Fruit fly (Drosophila melanogaster) whole organism, prepupa: ENCODE data around the gene CG13896.

Experiments
- Blimp-1 ChIP-seq: fragments of 200-800 bp; sonication (Bioruptor generic); optimal IDR thresholded peaks from 3 replicates; lab custom pipeline; 2017; ENCODE audit warnings: missing biosample characterization, missing genetic modification characterization, mild to moderate bottlenecking, moderate library complexity, missing genetic modification reagents
- CG10631 ChIP-seq: fragments of 200-800 bp; sonication (Bioruptor generic); optimal IDR thresholded peaks from 2 replicates; lab custom pipeline; 2016; ENCODE audit warnings: missing biosample characterization, missing genetic modification characterization
- CG11294 ChIP-seq: fragments of 200-800 bp; sonication (Bioruptor generic); IDR thresholded peaks from 2 replicates; pipeline ENCODE4 v1.3.6; 2022; ENCODE audit warnings: missing biosample characterization, missing genetic modification characterization
- CG11762 ChIP-seq: fragments of 200-800 bp; sonication (Bioruptor generic); optimal IDR thresholded peaks from 3 replicates; lab custom pipeline; 2016; ENCODE audit warnings: missing biosample characterization, missing genetic modification characterization; ENCODE audit not compliant: insufficient read depth
- CG11902 ChIP-seq: fragments of 200-800 bp; sonication (Bioruptor generic); optimal IDR thresholded peaks from 3 replicates; lab custom pipeline; 2016; ENCODE audit warnings: missing biosample characterization, missing genetic modification characterization
- CG16779 ChIP-seq: fragments of 200-800 bp; sonication (Bioruptor generic); optimal IDR thresholded peaks from 3 replicates; lab custom pipeline; 2017; ENCODE audit warnings: missing biosample characterization, mild to moderate bottlenecking, missing genetic modification characterization
- CG3032 ChIP-seq: fragments of 200-800 bp; optimal IDR thresholded peaks from 2 replicates; lab custom pipeline; 2019; ENCODE audit warnings: missing biosample characterization, mild to moderate bottlenecking, missing genetic modification characterization, moderate library complexity
- CG31627 ChIP-seq: fragments of 200-800 bp; sonication (Bioruptor generic); optimal IDR thresholded peaks from 3 replicates; lab custom pipeline; 2016; ENCODE audit warnings: missing biosample characterization, missing genetic modification characterization
- CG34406 ChIP-seq: fragments of 200-800 bp; sonication (Bioruptor generic); optimal IDR thresholded peaks from 3 replicates; lab custom pipeline; 2016; ENCODE audit warnings: missing biosample characterization, missing genetic modification characterization
- CG3919 ChIP-seq: fragments of 200-800 bp; sonication (Bioruptor generic); optimal IDR thresholded peaks from 3 replicates; lab custom pipeline; 2016; ENCODE audit warnings: missing biosample characterization, missing genetic modification characterization
- CG4318 ChIP-seq: fragments of 200-800 bp; sonication (Bioruptor generic); optimal IDR thresholded peaks from 3 replicates; lab custom pipeline; 2017; ENCODE audit warnings: missing biosample characterization, mild to moderate bottlenecking, missing genetic modification characterization
- CG6276 ChIP-seq: fragments of 200-800 bp; sonication (Bioruptor generic); optimal IDR thresholded peaks from 2 replicates; lab custom pipeline; 2017; ENCODE audit warnings: missing biosample characterization, mild to moderate bottlenecking, missing genetic modification characterization
- CG6792 ChIP-seq: fragments of 200-800 bp; sonication (Bioruptor generic); optimal IDR thresholded peaks from 3 replicates; lab custom pipeline; 2016; ENCODE audit warnings: missing biosample characterization, missing genetic modification characterization
- CG6854 ChIP-seq: fragments of 200-800 bp; sonication (Bioruptor generic); optimal IDR thresholded peaks from 2 replicates; lab custom pipeline; 2017; ENCODE audit warnings: missing biosample characterization, mild to moderate bottlenecking, missing genetic modification characterization
- CG8319 ChIP-seq: fragments of 200-800 bp; sonication (Bioruptor generic); optimal IDR thresholded peaks from 3 replicates; lab custom pipeline; 2016; ENCODE audit warnings: missing biosample characterization, missing genetic modification characterization
- CG8632 ChIP-seq: fragments of 200-800 bp; sonication (Bioruptor generic); optimal IDR thresholded peaks from 3 replicates; lab custom pipeline; 2016; ENCODE audit warnings: missing biosample characterization, missing genetic modification characterization
- CG9139 ChIP-seq: fragments of 200-800 bp; sonication (Bioruptor generic); optimal IDR thresholded peaks from 3 replicates; lab custom pipeline; 2017; ENCODE audit warnings: missing biosample characterization, mild to moderate bottlenecking, missing genetic modification characterization
- Eip75B ChIP-seq: fragments of 200-800 bp; sonication (Bioruptor generic); optimal IDR thresholded peaks from 3 replicates; lab custom pipeline; 2016; ENCODE audit warnings: missing biosample characterization, missing genetic modification characterization
- Eip78C ChIP-seq: fragments of 200-800 bp; sonication (Bioruptor generic); peaks from one replicate; lab custom pipeline; 2016; ENCODE audit warnings: missing biosample characterization, missing genetic modification characterization
- Eip93F ChIP-seq: fragments of 200-800 bp; sonication (Bioruptor generic); optimal IDR thresholded peaks from 2 replicates; lab custom pipeline; 2016; ENCODE audit warnings: missing biosample characterization, mild to moderate bottlenecking, missing genetic modification characterization
- Ets21C ChIP-seq: fragments of 200-800 bp; sonication (Bioruptor generic); optimal IDR thresholded peaks from 3 replicates; lab custom pipeline; 2016; ENCODE audit warnings: missing biosample characterization, missing genetic modification characterization
- Gug ChIP-seq: fragments of 200-800 bp; sonication (Bioruptor generic); IDR thresholded peaks from 2 replicates; pipeline ENCODE4 v1.3.6; 2022; ENCODE audit warnings: missing biosample characterization, missing genetic modification characterization
- Hr39 ChIP-seq: fragments of 200-800 bp; sonication (Bioruptor generic); optimal IDR thresholded peaks from 2 replicates; lab custom pipeline; 2016; ENCODE audit warnings: missing biosample characterization, missing genetic modification characterization
- Lpt ChIP-seq: fragments of 200-800 bp; sonication (Bioruptor generic); optimal IDR thresholded peaks from 3 replicates; lab custom pipeline; 2016; ENCODE audit warnings: missing biosample characterization, missing genetic modification characterization
- Met ChIP-seq: fragments of 200-800 bp; sonication (Bioruptor generic); optimal IDR thresholded peaks from 3 replicates; lab custom pipeline; 2016; ENCODE audit warnings: missing biosample characterization, missing genetic modification characterization
- OdsH ChIP-seq: fragments of 200-800 bp; sonication (Bioruptor generic); optimal IDR thresholded peaks from 3 replicates; lab custom pipeline; 2016; ENCODE audit warnings: missing biosample characterization, missing genetic modification characterization
- Smox ChIP-seq: fragments of 200-800 bp; sonication (Bioruptor generic); optimal IDR thresholded peaks from 3 replicates; lab custom pipeline; 2016; ENCODE audit warnings: missing biosample characterization, missing genetic modification characterization
- Sox102F ChIP-seq: fragments of 200-800 bp; sonication (Bioruptor generic); optimal IDR thresholded peaks from 2 replicates; lab custom pipeline; 2016; ENCODE audit warnings: missing biosample characterization, mild to moderate bottlenecking, missing genetic modification characterization
- Sox14 ChIP-seq: fragments of 200-800 bp; sonication (Bioruptor generic); optimal IDR thresholded peaks from 3 replicates; lab custom pipeline; 2016; ENCODE audit warnings: missing biosample characterization, missing genetic modification characterization
- acj6 ChIP-seq: fragments of 200-800 bp; sonication (Bioruptor generic); optimal IDR thresholded peaks from 3 replicates; lab custom pipeline; 2016; ENCODE audit warnings: missing biosample characterization, missing genetic modification characterization
- cyc ChIP-seq: fragments of 200-800 bp; sonication (Bioruptor generic); optimal IDR thresholded peaks from 3 replicates; lab custom pipeline; 2016; ENCODE audit warnings: missing biosample characterization, missing genetic modification characterization
- dsx ChIP-seq: fragments of 200-800 bp; optimal IDR thresholded peaks from 3 replicates; lab custom pipeline; 2019; ENCODE audit warnings: missing biosample characterization, mild to moderate bottlenecking, missing genetic modification characterization, moderate library complexity; ENCODE audit not compliant: poor library complexity, severe bottlenecking
- eg ChIP-seq: fragments of 200-800 bp; sonication (Bioruptor generic); IDR thresholded peaks from 3 replicates; pipeline ENCODE4 v1.3.6; 2022; ENCODE audit warnings: missing biosample characterization, missing genetic modification characterization
- esn ChIP-seq: fragments of 200-800 bp; sonication (Bioruptor generic); optimal IDR thresholded peaks from 2 replicates; lab custom pipeline; 2016; ENCODE audit warnings: missing biosample characterization, mild to moderate bottlenecking, missing genetic modification characterization, moderate library complexity
- fd85E ChIP-seq: fragments of 200-800 bp; sonication (Bioruptor generic); optimal IDR thresholded peaks from 3 replicates; lab custom pipeline; 2016; ENCODE audit warnings: missing biosample characterization, missing genetic modification characterization
- lz ChIP-seq: fragments of 200-800 bp; sonication (Bioruptor generic); optimal IDR thresholded peaks from 3 replicates; lab custom pipeline; 2016; ENCODE audit warnings: missing biosample characterization, missing genetic modification characterization
- net ChIP-seq: fragments of 200-800 bp; sonication (Bioruptor generic); optimal IDR thresholded peaks from 3 replicates; lab custom pipeline; 2016; ENCODE audit warnings: missing biosample characterization, missing genetic modification characterization
- pdm3 ChIP-seq: fragments of 200-800 bp; sonication (Bioruptor generic); optimal IDR thresholded peaks from 3 replicates; lab custom pipeline; 2016; ENCODE audit warnings: missing biosample characterization, missing genetic modification characterization
- salr ChIP-seq, 2 experiments: fragments of 200-800 bp; sonication (Bioruptor generic); optimal IDR thresholded peaks; 3 replicates each; lab custom pipeline; 2016 to 2018; ENCODE audit warnings: missing biosample characterization in 2 of 2, missing genetic modification characterization in 2 of 2, mild to moderate bottlenecking in 1 of 2
- spab ChIP-seq: fragments of 200-800 bp; sonication (Bioruptor generic); optimal IDR thresholded peaks from 2 replicates; lab custom pipeline; 2017; ENCODE audit warnings: missing biosample characterization, mild to moderate bottlenecking, missing genetic modification characterization, missing genetic modification reagents
- ss ChIP-seq, 2 experiments: fragments of 200-800 bp; sonication (Bioruptor generic); optimal IDR thresholded peaks; 2 replicates in 1 of 2; 3 replicates in 1 of 2; lab custom pipeline; 2017 to 2018; ENCODE audit warnings: mild to moderate bottlenecking in 2 of 2, missing biosample characterization in 2 of 2, missing genetic modification characterization in 2 of 2, moderate library complexity in 1 of 2
- svp ChIP-seq: fragments of 200-800 bp; sonication (Bioruptor generic); peaks from one replicate; lab custom pipeline; 2016; ENCODE audit warnings: missing biosample characterization, missing genetic modification characterization
- topi ChIP-seq: fragments of 200-800 bp; sonication (Bioruptor generic); optimal IDR thresholded peaks from 3 replicates; lab custom pipeline; 2016; ENCODE audit warnings: missing biosample characterization, missing genetic modification characterization
- vri ChIP-seq: fragments of 200-800 bp; sonication (Bioruptor generic); optimal IDR thresholded peaks from 3 replicates; lab custom pipeline; 2016; ENCODE audit warnings: missing biosample characterization, mild to moderate bottlenecking, missing genetic modification characterization

The CG13896 gene

dm6 chr3L:731469-731868, 19.8 kb upstream of the CG13896 start (continued):
- peak; percentile 16 for TF ChIP-seq spab (GFP tag; lab: Kevin White, UChicago)
- no peak for TF ChIP-seq Eip93F (GFP tag; lab: Kevin White, UChicago)
- no peak for TF ChIP-seq CG16779
- TF ChIP-seq, all 60 proteins: peak for 13

dm6 chr3L:729345-729744, 17.7 kb upstream of the CG13896 start:
- TF ChIP-seq Lpt (GFP tag; lab: Kevin White, UChicago): no peak
- peak; percentile 15 for TF ChIP-seq CG11902
- no peak for TF ChIP-seq CG16779
- TF ChIP-seq CG3919 (GFP tag; lab: Kevin White, UChicago): peak; percentile 57
- TF ChIP-seq svp: peak; percentile 86
- TF ChIP-seq eg (GFP tag; lab: Robert Waterston, UW): no peak
- no peak for TF ChIP-seq CG8319
- TF ChIP-seq Ets21C: peak; percentile 39
- TF ChIP-seq Sox102F (GFP tag; lab: Kevin White, UChicago): peak; percentile 62
- TF ChIP-seq dsx (GFP tag; lab: Kevin White, UChicago): no peak
- peak; percentile 53 for TF ChIP-seq Hr39 (GFP tag; lab: Kevin White, UChicago)
- peak; percentile 49 for TF ChIP-seq topi (GFP tag; lab: Kevin White, UChicago)
- peak; percentile 13 for TF ChIP-seq CG34406 (GFP tag; lab: Kevin White, UChicago)
- TF ChIP-seq lz (GFP tag; lab: Kevin White, UChicago): peak; percentile 55
- TF ChIP-seq CG4318: no peak
- TF ChIP-seq cyc (GFP tag; lab: Kevin White, UChicago): peak; percentile 58
- TF ChIP-seq acj6: peak; percentile 16
- TF ChIP-seq CG31627 (GFP tag; lab: Kevin White, UChicago): peak; percentile 51
- no peak for TF ChIP-seq ss (GFP tag; optimal IDR thresholded peaks at IDR 0.05; lab: Kevin White, UChicago)
- no peak for TF ChIP-seq net
- TF ChIP-seq CG8632: no peak
- peak; percentile 75 for TF ChIP-seq Eip78C
- TF ChIP-seq CG6854 (GFP tag; lab: Kevin White, UChicago): peak; percentile 52
- peak; percentile 19 for TF ChIP-seq OdsH (GFP tag; lab: Kevin White, UChicago)
- no peak for TF ChIP-seq CG6276
- TF ChIP-seq Met (GFP tag; lab: Kevin White, UChicago): peak; percentile 77
- peak; percentile 74 for TF ChIP-seq esn (GFP tag; lab: Kevin White, UChicago)
- no peak for TF ChIP-seq Blimp-1
- TF ChIP-seq spab (GFP tag; lab: Kevin White, UChicago): peak; percentile 6
- peak; percentile 32 for TF ChIP-seq CG6792 (GFP tag; lab: Kevin White, UChicago)
- TF ChIP-seq Sox14: peak; percentile 17
- peak; percentile 11 for TF ChIP-seq vri
- TF ChIP-seq CG3032 (tag; lab: Kevin White, UChicago): no peak
- no peak for TF ChIP-seq CG11294
- no peak for TF ChIP-seq salr (GFP tag; optimal IDR thresholded peaks at IDR 0.05; lab: Kevin White, UChicago)
- TF ChIP-seq Eip75B (GFP tag; lab: Kevin White, UChicago): peak; percentile 51
- peak; percentile 14 for TF ChIP-seq pdm3 (GFP tag; lab: Kevin White, UChicago)
- peak; percentile 66 for TF ChIP-seq Eip93F (GFP tag; lab: Kevin White, UChicago)
- no peak for TF ChIP-seq CG9139
- TF ChIP-seq Smox: peak; percentile 56
- TF ChIP-seq CG10631: peak; percentile 12

dm6 chr3L:728579-728978, 16.9 kb upstream of the CG13896 start:
- TF ChIP-seq lz (GFP tag; lab: Kevin White, UChicago) (peak; percentile 37), CG11762 (GFP tag; lab: Kevin White, UChicago) (no peak), Met (GFP tag; lab: Kevin White, UChicago) (peak; percentile 60), CG31627 (GFP tag; lab: Kevin White, UChicago) (peak; percentile 50), esn (GFP tag; lab: Kevin White, UChicago) (peak; percentile 54), svp (peak; percentile 84), Hr39 (GFP tag; lab: Kevin White, UChicago) (peak; percentile 42), topi (GFP tag; lab: Kevin White, UChicago) (peak; percentile 48), Sox14 (peak; percentile 27), CG34406 (GFP tag; lab: Kevin White, UChicago) (no peak), fd85E (GFP tag; lab: Kevin White, UChicago) (no peak), cyc (GFP tag; lab: Kevin White, UChicago) (peak; percentile 15), Ets21C (peak; percentile 30), Smox (peak; percentile 56), Sox102F (GFP tag; lab: Kevin White, UChicago) (peak; percentile 9), CG9139 (no peak), Blimp-1 (peak; percentile 2), acj6 (no peak), Eip78C (peak; percentile 57), Gug (GFP tag; lab: Robert Waterston, UW) (no peak), Eip93F (GFP tag; lab: Kevin White, UChicago) (no peak)
